Fruit fly (Drosophila melanogaster) whole organism: ENCODE results near the gene Cyp12e1.

ENCODE experiments used
- EcR ChIP-seq, 2 experiments: fragments of >200 bp; optimal IDR thresholded peaks; 2 replicates each; lab custom pipeline; 2017; ENCODE audit warnings: missing biosample characterization in 2 of 2, missing genetic modification characterization in 2 of 2, missing genetic modification reagents in 2 of 2
- pan ChIP-seq: fragments of >200 bp; optimal IDR thresholded peaks from 2 replicates; lab custom pipeline; 2017
- psq ChIP-seq: fragments of >200 bp; optimal IDR thresholded peaks from 2 replicates; lab custom pipeline; 2017
- usp ChIP-seq: fragments of >200 bp; optimal IDR thresholded peaks from 2 replicates; lab custom pipeline; 2017; ENCODE audit warnings: missing biosample characterization, missing genetic modification characterization, mixed read lengths

DNA sequence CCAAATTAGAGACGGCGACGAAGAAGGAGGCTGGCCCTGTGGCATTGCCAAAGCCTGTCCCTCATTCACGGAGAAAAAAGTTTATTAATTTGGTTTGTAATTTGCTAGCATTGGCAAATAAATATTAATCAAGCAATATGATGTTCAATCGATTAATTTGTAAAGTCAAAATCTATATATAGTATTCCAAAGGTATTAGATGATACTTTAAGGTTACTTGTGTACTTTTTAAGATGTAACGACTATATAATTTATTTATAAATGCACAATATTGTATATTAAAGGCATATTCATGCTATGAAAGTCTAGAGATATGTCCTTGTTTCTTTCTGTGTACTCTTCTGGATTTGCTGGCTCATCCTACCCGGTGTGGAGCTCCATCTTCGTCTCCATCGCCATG lies 37.2 kb downstream of the Cyp12e1 start:
- TF ChIP-seq psq (lab: Kevin White, UChicago) (no peak), usp (no peak), EcR (GFP tag; optimal IDR thresholded peaks at IDR 0.05; lab: Kevin White, UChicago) (no peak), pan (lab: Kevin White, UChicago) (no peak)
